Worm (Caenorhabditis elegans): ENCODE measurements around the gene hdl-1.

ce11 chrIV:11922011-11922410 lies 27.6 kb downstream of the hdl-1 start, which contains the start of gene ZK822.1:
- TF ChIP-seq pha-4 (tag; optimal IDR thresholded peaks at IDR 0.05) (no peak), let-526 (GFP tag; IDR thresholded peaks at IDR 0.05) (no peak), B0019.2 (GFP tag; conservative IDR thresholded peaks at IDR 0.05) (no peak), Y95B8A.8 (GFP tag; IDR thresholded peaks at IDR 0.05) (no peak), attf-6 (GFP tag; IDR thresholded peaks at IDR 0.05) (no peak), ama-1 (optimal IDR thresholded peaks at IDR 0.05) (no peak), ama-1 (GFP tag; optimal IDR thresholded peaks at IDR 0.05) (no peak), lir-1 (GFP tag; conservative IDR thresholded peaks at IDR 0.05) (no peak)

All from whole organism, young adult.